Worm (Caenorhabditis elegans): ENCODE data around the gene Y54E2A.5.

Gene Y54E2A.5

ce11 chrII:14753858-14754750 lies 3.5 kb downstream of the Y54E2A.5 start, which contains the start of the genes tac-1 and Y54E2A.4 (continued):
- TF ChIP-seq madf-10 (tag; optimal IDR thresholded peaks at IDR 0.05): no peak
- TF ChIP-seq madf-6 (GFP tag; IDR thresholded peaks at IDR 0.05): peak; percentile 84
- TF ChIP-seq chd-7 (tag; optimal IDR thresholded peaks at IDR 0.05): no peak
- no peak for TF ChIP-seq F57C9.4 (tag; optimal IDR thresholded peaks at IDR 0.05)
- no peak for TF ChIP-seq fkh-3 (tag; optimal IDR thresholded peaks at IDR 0.05)
- no peak for TF ChIP-seq aptf-3 (GFP tag; IDR thresholded peaks at IDR 0.05)
- no peak for TF ChIP-seq lin-35 (GFP tag; optimal IDR thresholded peaks at IDR 0.05)
- no peak for TF ChIP-seq nhr-90 (tag; optimal IDR thresholded peaks at IDR 0.05)
- no peak for TF ChIP-seq tbp1 (GFP tag; optimal IDR thresholded peaks at IDR 0.05)
- TF ChIP-seq xnd-1 (tag; optimal IDR thresholded peaks at IDR 0.05): peak; percentile 86
- TF ChIP-seq lir-1 (GFP tag; conservative IDR thresholded peaks at IDR 0.05): no peak
- peak; percentile 6 for TF ChIP-seq lin-54 (GFP tag; optimal IDR thresholded peaks at IDR 0.05)
- TF ChIP-seq F33H1.4 (GFP tag; IDR thresholded peaks at IDR 0.05): peak; percentile 85
- TF ChIP-seq K11D2.4 (GFP tag; IDR thresholded peaks at IDR 0.05): no peak
- TF ChIP-seq let-526 (GFP tag; IDR thresholded peaks at IDR 0.05): no peak
- no peak for TF ChIP-seq ztf-26 (tag; optimal IDR thresholded peaks at IDR 0.05)
- TF ChIP-seq tlf-1 (GFP tag; optimal IDR thresholded peaks at IDR 0.05): peak; percentile 47
- TF ChIP-seq snpc-1.1 (tag; optimal IDR thresholded peaks at IDR 0.05; ENCODE audit: insufficient read depth): peak; percentile 26
- TF ChIP-seq athp-1 (tag; optimal IDR thresholded peaks at IDR 0.05): no peak
- TF ChIP-seq madf-8 (GFP tag; conservative IDR thresholded peaks at IDR 0.05): peak; percentile 66

- TF ChIP-seq F22D6.2 (tag; optimal IDR thresholded peaks at IDR 0.05) (no peak), F57C9.4 (tag; optimal IDR thresholded peaks at IDR 0.05) (no peak), egrh-3 (GFP tag; IDR thresholded peaks at IDR 0.05) (peak; percentile 79; the same call in 1 of the 2 replicates), tbx-9 (tag; optimal IDR thresholded peaks at IDR 0.05; ENCODE audit: borderline replicate concordance) (no peak), hsf-1 (GFP tag; IDR thresholded peaks at IDR 0.05) (no peak), aptf-2 (GFP tag; conservative IDR thresholded peaks at IDR 0.05) (no peak), zim-3 (tag; optimal IDR thresholded peaks at IDR 0.05) (no peak), zfh-2 (GFP tag; conservative IDR thresholded peaks at IDR 0.05) (peak; percentile 89), ceh-40 (GFP tag; IDR thresholded peaks at IDR 0.05) (no peak), nhr-90 (tag; optimal IDR thresholded peaks at IDR 0.05) (no peak), hlh-12 (tag; optimal IDR thresholded peaks at IDR 0.05) (no peak), atf-7 (tag; optimal IDR thresholded peaks at IDR 0.05) (no peak)
These were observed 4.4 kb downstream of the Y54E2A.5 start for ce11 chrII:14753246-14753645.

- TF ChIP-seq lin-54 (GFP tag; optimal IDR thresholded peaks at IDR 0.05): peak; percentile 27
- TF ChIP-seq snpc-1.3 (tag; optimal IDR thresholded peaks at IDR 0.05; ENCODE audit: insufficient read depth): peak; percentile 13
- TF ChIP-seq madf-8 (GFP tag; conservative IDR thresholded peaks at IDR 0.05): peak; percentile 43
- 0 out of 2 replicates have a peak, but pooled peaks have one; percentile 32 for TF ChIP-seq D2030.7 (GFP tag; IDR thresholded peaks at IDR 0.05)
- TF ChIP-seq madf-6 (GFP tag; IDR thresholded peaks at IDR 0.05): peak; percentile 79
- peak; percentile 56; the same call in 1 of the 2 replicates for TF ChIP-seq zfh-2 (GFP tag; conservative IDR thresholded peaks at IDR 0.05)
- peak; percentile 75 for TF ChIP-seq F33H1.4 (GFP tag; IDR thresholded peaks at IDR 0.05)
- peak; percentile 11 for TF ChIP-seq snpc-1.1 (tag; optimal IDR thresholded peaks at IDR 0.05; ENCODE audit: insufficient read depth)
- peak in 1 of 3 experiments; percentile 26 for TF ChIP-seq lin-35 (GFP tag; optimal IDR thresholded peaks at IDR 0.05)
- peak; percentile 80 for TF ChIP-seq efl-1 (GFP tag; optimal IDR thresholded peaks at IDR 0.05)
- TF ChIP-seq egrh-3 (GFP tag; IDR thresholded peaks at IDR 0.05): no peak
- TF ChIP-seq xnd-1 (tag; optimal IDR thresholded peaks at IDR 0.05): peak; percentile 71
- no peak for TF ChIP-seq attf-5 (GFP tag; optimal IDR thresholded peaks at IDR 0.05)
- peak; percentile 32; the same call in 1 of the 2 replicates for TF ChIP-seq hsf-1 (GFP tag; IDR thresholded peaks at IDR 0.05)
- TF ChIP-seq hmg-1.2 (GFP tag; IDR thresholded peaks at IDR 0.05): peak; percentile 13; the same call in 1 of the 2 replicates
- peak; percentile 51 for TF ChIP-seq F49E8.2 (tag; optimal IDR thresholded peaks at IDR 0.05; ENCODE audit: insufficient read depth)
- peak; percentile 81 for TF ChIP-seq lsl-1 (GFP tag; optimal IDR thresholded peaks at IDR 0.05)
- no peak for TF ChIP-seq rpc-1 (optimal IDR thresholded peaks at IDR 0.05)
- TF ChIP-seq rpc-1 (tag; optimal IDR thresholded peaks at IDR 0.05): no peak
- TF ChIP-seq dpl-1 (GFP tag; optimal IDR thresholded peaks at IDR 0.05): peak; percentile 7
- peak; percentile 67 for TF ChIP-seq Y53G8AR.9 (GFP tag; conservative IDR thresholded peaks at IDR 0.05)
These were observed 5.2 kb downstream of the Y54E2A.5 start, which contains the start of gene smg-9 for ce11 chrII:14752187-14752959. Gene smg-9 (minus strand): TSS chrII:14752849.

Measured in whole organism, young adult.